Worm (Caenorhabditis elegans): ENCODE data around the gene C29F9.12.

DNA sequence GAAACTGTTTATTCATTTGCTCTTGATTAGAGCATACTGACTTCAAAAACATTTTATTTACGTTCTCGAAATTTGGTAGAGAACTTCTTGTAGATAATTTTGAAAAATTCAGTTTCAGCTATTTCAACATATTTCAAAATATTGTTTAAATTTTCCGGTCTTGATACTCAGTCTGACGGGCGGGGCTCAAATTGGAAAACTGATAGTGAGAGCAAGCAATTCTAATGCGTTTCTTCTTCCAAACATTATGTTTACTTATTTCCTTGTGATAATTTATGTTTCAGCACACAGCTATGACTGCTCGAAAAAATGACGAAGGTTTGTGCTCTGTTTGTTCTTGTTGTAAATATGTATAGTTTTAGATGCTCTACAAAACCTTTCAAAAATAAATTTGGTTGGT, 1.6 kb downstream of the C29F9.12 start, which contains the start of gene pals-24:
- TF ChIP-seq elt-2 (tag; optimal IDR thresholded peaks at IDR 0.05): no peak
- TF ChIP-seq syd-9 (tag; optimal IDR thresholded peaks at IDR 0.05): no peak
- no peak for TF ChIP-seq gmeb-2 (tag; optimal IDR thresholded peaks at IDR 0.05)
- TF ChIP-seq tbx-7 (tag; optimal IDR thresholded peaks at IDR 0.05): no peak
- TF ChIP-seq unc-3 (GFP tag; conservative IDR thresholded peaks at IDR 0.05): no peak
- no peak for TF ChIP-seq unc-3 (tag; optimal IDR thresholded peaks at IDR 0.05)
- TF ChIP-seq ama-1 (optimal IDR thresholded peaks at IDR 0.05): no peak
- TF ChIP-seq pqm-1 (tag; optimal IDR thresholded peaks at IDR 0.05): no peak
- no peak for TF ChIP-seq hlh-6 (tag; optimal IDR thresholded peaks at IDR 0.05)
- no peak for TF ChIP-seq unc-42 (tag; optimal IDR thresholded peaks at IDR 0.05)
- no peak for TF ChIP-seq pag-3 (tag; optimal IDR thresholded peaks at IDR 0.05; ENCODE audit: borderline replicate concordance)
- TF ChIP-seq ets-4 (tag; optimal IDR thresholded peaks at IDR 0.05): no peak
- TF ChIP-seq pha-2 (tag; optimal IDR thresholded peaks at IDR 0.05): no peak
- TF ChIP-seq rnt-1 (tag; optimal IDR thresholded peaks at IDR 0.05): no peak
- no peak for TF ChIP-seq ceh-9 (tag; optimal IDR thresholded peaks at IDR 0.05)
